Fruit fly (Drosophila melanogaster): ENCODE data around the gene Gtpx.
A peak's percentile ranks its signal among the peaks of the same experiment; 100 is the strongest.

The Gtpx gene

dm6 chr3L:3301171-3301738, 24.8 kb upstream of the Gtpx start (continued):
- TF ChIP-seq toy (GFP tag; IDR thresholded peaks at IDR 0.05) (peak; percentile 82), CG6175 (GFP tag; IDR thresholded peaks at IDR 0.05) (peak; percentile 91), Mrtf (GFP tag; IDR thresholded peaks at IDR 0.05) (peak; percentile 86), emc (GFP tag; optimal IDR thresholded peaks at IDR 0.05) (peak; percentile 74), Eip74EF (GFP tag; optimal IDR thresholded peaks at IDR 0.05) (peak in 1 of 2 experiments; percentile 95), CG5245 (GFP tag; optimal IDR thresholded peaks at IDR 0.05) (peak; percentile 83), en (GFP tag; optimal IDR thresholded peaks at IDR 0.05) (peak; percentile 92), CG6254 (GFP tag; optimal IDR thresholded peaks at IDR 0.05) (peak; percentile 87), hkb (optimal IDR thresholded peaks at IDR 0.05) (no peak), hkb (GFP tag; IDR thresholded peaks at IDR 0.05) (peak; percentile 96), pfk (GFP tag; optimal IDR thresholded peaks at IDR 0.05) (no peak), CG18011 (GFP tag; optimal IDR thresholded peaks at IDR 0.05) (peak; percentile 74), Sox102F (GFP tag; optimal IDR thresholded peaks at IDR 0.05) (peak; percentile 94), CG8089 (GFP tag; optimal IDR thresholded peaks at IDR 0.05) (peak; percentile 81), GATAe (GFP tag; conservative IDR thresholded peaks at IDR 0.05) (peak; percentile 96), Lpt (GFP tag; optimal IDR thresholded peaks at IDR 0.05) (no peak), tgo (GFP tag; IDR thresholded peaks at IDR 0.05) (peak; percentile 93), lola (GFP tag; optimal IDR thresholded peaks at IDR 0.05) (peak in 1 of 3 experiments; percentile 83), CG15073 (GFP tag; optimal IDR thresholded peaks at IDR 0.05) (peak; percentile 66), CG2678 (tag; optimal IDR thresholded peaks at IDR 0.05) (peak; percentile 95), Nf-YA (GFP tag; IDR thresholded peaks at IDR 0.05) (peak; percentile 83), Awh (GFP tag; IDR thresholded peaks at IDR 0.05) (peak; percentile 89), aop (GFP tag; IDR thresholded peaks at IDR 0.05) (peak; percentile 55; the same call in 1 of the 2 replicates), ttk (GFP tag; IDR thresholded peaks at IDR 0.05) (peak; percentile 85), CG33557 (GFP tag; optimal IDR thresholded peaks at IDR 0.05) (peak; percentile 68), exex (tag; optimal IDR thresholded peaks at IDR 0.05) (peak; percentile 100), CG8478 (optimal IDR thresholded peaks at IDR 0.05) (no peak), CG11093 (GFP tag; IDR thresholded peaks at IDR 0.05) (peak; percentile 76; the same call in 2 of the 3 replicates), chm (GFP tag; IDR thresholded peaks at IDR 0.05) (peak; percentile 90), Pdp1 (GFP tag; optimal IDR thresholded peaks at IDR 0.05) (peak; percentile 86 to 89), insv (GFP tag; optimal IDR thresholded peaks at IDR 0.05) (peak in 1 of 2 experiments; percentile 27), CG14050 (GFP tag; IDR thresholded peaks at IDR 0.05) (peak; percentile 84), Aef1 (GFP tag; IDR thresholded peaks at IDR 0.05) (peak; percentile 89), CG8290 (GFP tag; optimal IDR thresholded peaks at IDR 0.05) (peak; percentile 37), CG8290 (tag; optimal IDR thresholded peaks at IDR 0.05) (peak in 1 of 2 experiments; percentile 63), Deaf1 (tag; optimal IDR thresholded peaks at IDR 0.05) (peak; percentile 77), Dref (GFP tag; IDR thresholded peaks at IDR 0.05) (no peak), CG10267 (tag; optimal IDR thresholded peaks at IDR 0.05) (peak; percentile 86), CG1024 (GFP tag; IDR thresholded peaks at IDR 0.05) (peak; percentile 43; the same call in 1 of the 2 replicates), Poxn (GFP tag; IDR thresholded peaks at IDR 0.05) (peak; percentile 70), CG12219 (GFP tag; optimal IDR thresholded peaks at IDR 0.05) (peak; percentile 92), Hr78 (GFP tag; optimal IDR thresholded peaks at IDR 0.05) (peak in 1 of 2 experiments; percentile 41), CG10654 (GFP tag; optimal IDR thresholded peaks at IDR 0.05) (peak; percentile 81), CG4707 (GFP tag; optimal IDR thresholded peaks at IDR 0.05) (peak; percentile 74), tna (GFP tag; IDR thresholded peaks at IDR 0.05; ENCODE audit: partially characterized antibody) (no peak), az2 (GFP tag; optimal IDR thresholded peaks at IDR 0.05) (peak; percentile 91), CG33213 (GFP tag; optimal IDR thresholded peaks at IDR 0.05) (peak; percentile 79), CG18599 (GFP tag; optimal IDR thresholded peaks at IDR 0.05) (peak; percentile 96), Hand (GFP tag; optimal IDR thresholded peaks at IDR 0.05) (peak; percentile 77)
